Fruit fly (Drosophila melanogaster) whole organism, embryonic: ENCODE results near the gene CG34427.

ENCODE experiments used
- B-H2 ChIP-seq: fragments of 200-800 bp; sonication (Bioruptor generic); optimal IDR thresholded peaks from 2 replicates; lab custom pipeline; 2018; ENCODE audit warnings: missing biosample characterization, mild to moderate bottlenecking, missing genetic modification characterization
- BEAF-32 ChIP-seq: fragments of 200-800 bp; sonication (Bioruptor generic); optimal IDR thresholded peaks from 3 replicates; lab custom pipeline; 2017; ENCODE audit warnings: missing biosample characterization, missing genetic modification characterization, mild to moderate bottlenecking, moderate library complexity, missing genetic modification reagents
- Blimp-1 ChIP-seq: fragments of 200-800 bp; sonication (Bioruptor generic); optimal IDR thresholded peaks from 3 replicates; lab custom pipeline; 2018; ENCODE audit warnings: missing biosample characterization, missing genetic modification characterization, mild to moderate bottlenecking, moderate library complexity, missing genetic modification reagents
- CG10321 ChIP-seq: fragments of 200-800 bp; sonication (Bioruptor generic); IDR thresholded peaks from 2 replicates; pipeline ENCODE4 v1.3.6; 2022; ENCODE audit warnings: missing biosample characterization, missing genetic modification characterization
- CG10462 ChIP-seq: fragments of 200-800 bp; sonication (Bioruptor generic); optimal IDR thresholded peaks from 2 replicates; lab custom pipeline; 2016; ENCODE audit warnings: missing biosample characterization, missing genetic modification characterization
- CG11247 ChIP-seq: fragments of 200-800 bp; sonication (Bioruptor generic); IDR thresholded peaks from 2 replicates; pipeline ENCODE4 v1.3.6; 2022; ENCODE audit warnings: missing biosample characterization, missing genetic modification characterization
- CG13287 ChIP-seq: fragments of 200-800 bp; sonication (Bioruptor generic); IDR thresholded peaks from 2 replicates; pipeline ENCODE4 v1.3.6; 2022; ENCODE audit warnings: missing biosample characterization, missing genetic modification characterization; ENCODE audit not compliant: partially characterized antibody
- CG13624 ChIP-seq: fragments of 200-800 bp; sonication (Bioruptor generic); optimal IDR thresholded peaks from 2 replicates; lab custom pipeline; 2016; ENCODE audit warnings: missing biosample characterization, missing genetic modification characterization
- CG13894 ChIP-seq: fragments of 200-800 bp; sonication (Bioruptor generic); optimal IDR thresholded peaks from 3 replicates; lab custom pipeline; 2018; ENCODE audit warnings: missing biosample characterization, mild to moderate bottlenecking, missing genetic modification characterization, moderate library complexity
- CG15011 ChIP-seq: fragments of 200-800 bp; sonication (Bioruptor generic); optimal IDR thresholded peaks from 3 replicates; lab custom pipeline; 2018; ENCODE audit warnings: missing biosample characterization, mild to moderate bottlenecking, missing genetic modification characterization
- CG15696 ChIP-seq: fragments of 200-800 bp; sonication (Bioruptor generic); optimal IDR thresholded peaks from 2 replicates; lab custom pipeline; 2019; ENCODE audit warnings: missing biosample characterization, mild to moderate bottlenecking, missing genetic modification characterization, moderate library complexity
- CG2712 ChIP-seq: fragments of 200-800 bp; optimal IDR thresholded peaks from 3 replicates; lab custom pipeline; 2019; ENCODE audit warnings: missing biosample characterization, mild to moderate bottlenecking, missing genetic modification characterization, moderate library complexity
- CG30020 ChIP-seq: fragments of 200-800 bp; optimal IDR thresholded peaks from 2 replicates; lab custom pipeline; 2019; ENCODE audit warnings: missing biosample characterization, mild to moderate bottlenecking, missing genetic modification characterization, moderate library complexity
- CG3995 ChIP-seq: fragments of 200-800 bp; sonication (Bioruptor generic); optimal IDR thresholded peaks from 3 replicates; lab custom pipeline; 2016; ENCODE audit warnings: missing biosample characterization, missing genetic modification characterization
- CG4730 ChIP-seq: fragments of 200-800 bp; sonication (Bioruptor generic); IDR thresholded peaks from 2 replicates; pipeline ENCODE4 v1.3.6; 2022; ENCODE audit warnings: missing biosample characterization, missing genetic modification characterization
- CG6254 ChIP-seq: fragments of 200-800 bp; sonication (Bioruptor generic); optimal IDR thresholded peaks from 3 replicates; lab custom pipeline; 2017; ENCODE audit warnings: mild to moderate bottlenecking, missing biosample characterization, missing genetic modification reagents, missing genetic modification characterization
- CG6654 ChIP-seq: fragments of 200-800 bp; sonication (Bioruptor generic); optimal IDR thresholded peaks from 2 replicates; lab custom pipeline; 2017; ENCODE audit warnings: missing biosample characterization, mild to moderate bottlenecking, missing genetic modification characterization
- CG6813 ChIP-seq: fragments of 200-800 bp; sonication (Bioruptor generic); optimal IDR thresholded peaks from 2 replicates; lab custom pipeline; 2017; ENCODE audit warnings: missing biosample characterization, missing genetic modification characterization, mild to moderate bottlenecking, moderate library complexity, missing genetic modification reagents
- CG8290 ChIP-seq, 3 experiments: fragments of 200-800 bp; sonication (Bioruptor generic); optimal IDR thresholded peaks; 2 replicates each; lab custom pipeline; 2016 to 2019; ENCODE audit warnings: missing biosample characterization in 3 of 3, missing genetic modification characterization in 3 of 3, mild to moderate bottlenecking in 2 of 3, moderate library complexity in 1 of 3
- CG9609 ChIP-seq: fragments of 200-800 bp; sonication (Bioruptor generic); optimal IDR thresholded peaks from 3 replicates; lab custom pipeline; 2016; ENCODE audit warnings: missing biosample characterization, missing genetic modification characterization
- CTCF ChIP-seq: fragments of 200-800 bp; sonication (Bioruptor generic); optimal IDR thresholded peaks from 2 replicates; lab custom pipeline; 2017; ENCODE audit warnings: missing biosample characterization, mild to moderate bottlenecking, missing genetic modification characterization, moderate library complexity
- Dad ChIP-seq: fragments of 200-800 bp; sonication (Bioruptor generic); optimal IDR thresholded peaks from 3 replicates; lab custom pipeline; 2016; ENCODE audit warnings: missing biosample characterization, missing genetic modification characterization
- Fer1 ChIP-seq: fragments of 200-800 bp; sonication (Bioruptor generic); optimal IDR thresholded peaks from 2 replicates; lab custom pipeline; 2017; ENCODE audit warnings: missing biosample characterization, mild to moderate bottlenecking, missing genetic modification characterization
- Fer2 ChIP-seq: fragments of 200-800 bp; sonication (Bioruptor generic); optimal IDR thresholded peaks from 2 replicates; lab custom pipeline; 2018; ENCODE audit warnings: missing biosample characterization, mild to moderate bottlenecking, missing genetic modification characterization, moderate library complexity
- Fer3 ChIP-seq: fragments of 200-800 bp; sonication (Bioruptor generic); optimal IDR thresholded peaks from 2 replicates; lab custom pipeline; 2018; ENCODE audit warnings: missing biosample characterization, mild to moderate bottlenecking, missing genetic modification characterization, moderate library complexity
- Hey ChIP-seq: fragments of 200-800 bp; sonication (Bioruptor generic); optimal IDR thresholded peaks from 3 replicates; lab custom pipeline; 2018; ENCODE audit warnings: missing biosample characterization, mild to moderate bottlenecking, missing genetic modification characterization
- HmgZ ChIP-seq: fragments of 200-800 bp; sonication (Bioruptor generic); optimal IDR thresholded peaks from 2 replicates; lab custom pipeline; 2018; ENCODE audit warnings: missing biosample characterization, mild to moderate bottlenecking, missing genetic modification characterization
- Kr ChIP-seq: fragments of 200-800 bp; sonication (Bioruptor generic); optimal IDR thresholded peaks from 2 replicates; lab custom pipeline; 2017; ENCODE audit warnings: missing biosample characterization, mild to moderate bottlenecking, missing genetic modification characterization
- MESR4 ChIP-seq: fragments of 200-800 bp; sonication (Bioruptor generic); optimal IDR thresholded peaks from 2 replicates; lab custom pipeline; 2018; ENCODE audit warnings: missing biosample characterization, mild to moderate bottlenecking, missing genetic modification characterization, moderate library complexity
- Mrtf ChIP-seq: fragments of 200-800 bp; sonication (Bioruptor generic); IDR thresholded peaks from 3 replicates; pipeline ENCODE4 v1.3.6; 2022; ENCODE audit warnings: missing biosample characterization, missing genetic modification characterization
- NfI ChIP-seq: fragments of 200-800 bp; sonication (Bioruptor generic); optimal IDR thresholded peaks from 3 replicates; lab custom pipeline; 2018; ENCODE audit warnings: missing biosample characterization, mild to moderate bottlenecking, missing genetic modification characterization, moderate library complexity
- Ssrp ChIP-seq: fragments of 200-800 bp; sonication (Bioruptor generic); optimal IDR thresholded peaks from 2 replicates; lab custom pipeline; 2018; ENCODE audit warnings: missing biosample characterization, mild to moderate bottlenecking, missing genetic modification characterization, moderate library complexity
- Tbp ChIP-seq: fragments of >200 bp; optimal IDR thresholded peaks from 2 replicates; lab custom pipeline; 2018; ENCODE audit warnings: missing biosample characterization, missing genetic modification characterization
- ab ChIP-seq: fragments of 200-800 bp; sonication (Bioruptor generic); optimal IDR thresholded peaks from 2 replicates; lab custom pipeline; 2016; ENCODE audit warnings: missing biosample characterization, missing genetic modification characterization
- cg ChIP-seq: fragments of 200-800 bp; sonication (Bioruptor generic); optimal IDR thresholded peaks from 3 replicates; lab custom pipeline; 2019; ENCODE audit warnings: missing biosample characterization, mild to moderate bottlenecking, missing genetic modification characterization, moderate library complexity
- dimm ChIP-seq: fragments of 200-800 bp; sonication (Bioruptor generic); IDR thresholded peaks from 2 replicates; pipeline ENCODE4 v1.3.6; 2022; ENCODE audit warnings: missing biosample characterization, missing genetic modification characterization
- dpn ChIP-seq, 2 experiments: fragments of 200-800 bp; sonication (Bioruptor generic); optimal IDR thresholded peaks; 3 replicates each; lab custom pipeline; 2016; ENCODE audit warnings: missing biosample characterization in 2 of 2, missing genetic modification characterization in 2 of 2
- fru ChIP-seq: fragments of >200 bp; optimal IDR thresholded peaks from 2 replicates; lab custom pipeline; 2017
- gro ChIP-seq: fragments of 200-800 bp; sonication (Bioruptor generic); optimal IDR thresholded peaks from 2 replicates; lab custom pipeline; 2016; ENCODE audit warnings: missing biosample characterization, missing genetic modification characterization
- lbe ChIP-seq: fragments of 200-800 bp; sonication (Bioruptor generic); optimal IDR thresholded peaks from 2 replicates; lab custom pipeline; 2016; ENCODE audit warnings: missing biosample characterization, mild to moderate bottlenecking, missing genetic modification characterization
- nerfin-2 ChIP-seq: fragments of 200-800 bp; sonication (Bioruptor generic); IDR thresholded peaks from 2 replicates; pipeline ENCODE4 v1.3.6; 2022; ENCODE audit warnings: missing biosample characterization, missing genetic modification characterization; ENCODE audit not compliant: partially characterized antibody
- psq ChIP-seq: fragments of 200-800 bp; sonication (Bioruptor generic); optimal IDR thresholded peaks from 2 replicates; lab custom pipeline; 2017; ENCODE audit warnings: missing biosample characterization, missing genetic modification characterization
- sd ChIP-seq: fragments of 200-800 bp; sonication (Bioruptor generic); optimal IDR thresholded peaks from 3 replicates; lab custom pipeline; 2018; ENCODE audit warnings: missing biosample characterization, mild to moderate bottlenecking, missing genetic modification characterization, moderate library complexity
- so ChIP-seq: fragments of 200-800 bp; sonication (Bioruptor generic); IDR thresholded peaks from 3 replicates; pipeline ENCODE4 v1.3.6; 2022; ENCODE audit warnings: missing biosample characterization, missing genetic modification characterization
- sqz ChIP-seq: fragments of 200-800 bp; sonication (Bioruptor generic); optimal IDR thresholded peaks from 3 replicates; lab custom pipeline; 2018; ENCODE audit warnings: missing biosample characterization, mild to moderate bottlenecking, missing genetic modification characterization
- tx ChIP-seq: fragments of 200-800 bp; sonication (Bioruptor generic); optimal IDR thresholded peaks from 2 replicates; lab custom pipeline; 2016; ENCODE audit warnings: missing biosample characterization, missing genetic modification characterization
- usp ChIP-seq: fragments of >200 bp; optimal IDR thresholded peaks from 2 replicates; lab custom pipeline; 2017; ENCODE audit warnings: missing biosample characterization, missing genetic modification characterization
- vfl ChIP-seq: fragments of 200-800 bp; sonication (Bioruptor generic); optimal IDR thresholded peaks from 2 replicates; lab custom pipeline; 2016; ENCODE audit warnings: missing biosample characterization, missing genetic modification characterization
- vnd ChIP-seq: fragments of 200-800 bp; sonication (Bioruptor generic); IDR thresholded peaks from 3 replicates; pipeline ENCODE4 v1.3.6; 2022; ENCODE audit warnings: missing biosample characterization, missing genetic modification characterization; ENCODE audit not compliant: partially characterized antibody
- wdn ChIP-seq: fragments of 200-800 bp; sonication (Bioruptor generic); IDR thresholded peaks from 2 replicates; pipeline ENCODE4 v1.3.6; 2022; ENCODE audit warnings: missing biosample characterization, missing genetic modification characterization

Gene CG34427

dm6 chr3L:8839563-8840425 is 35.2 kb downstream of the CG34427 start (continued):
- TF ChIP-seq psq (no peak), Fer2 (tag; lab: Kevin White, UChicago) (no peak), sqz (peak; percentile 55), gro (no peak), CG6254 (GFP tag; lab: Kevin White, UChicago) (no peak), BEAF-32 (GFP tag; lab: Kevin White, UChicago) (no peak), cg (GFP tag; lab: Kevin White, UChicago) (peak; percentile 57), Tbp (no peak), sd (tag; lab: Kevin White, UChicago) (no peak), vfl (GFP tag; lab: Kevin White, UChicago) (no peak), CG13894 (tag; lab: Kevin White, UChicago) (no peak), CG4730 (GFP tag; lab: Robert Waterston, UW) (no peak), fru (no peak), CG8290 (GFP tag; optimal IDR thresholded peaks at IDR 0.05; lab: Kevin White, UChicago) (no peak), CG8290 (tag; optimal IDR thresholded peaks at IDR 0.05; lab: Kevin White, UChicago) (no peak), CG10321 (GFP tag; lab: Robert Waterston, UW) (no peak), B-H2 (GFP tag; lab: Kevin White, UChicago) (no peak), CG15696 (tag; lab: Kevin White, UChicago) (peak; percentile 61), Ssrp (tag; lab: Kevin White, UChicago) (no peak), vnd (GFP tag; lab: Robert Waterston, UW) (no peak), CG15011 (GFP tag; lab: Kevin White, UChicago) (no peak), CG11247 (GFP tag; lab: Robert Waterston, UW) (no peak), CG13624 (no peak), so (GFP tag; lab: Robert Waterston, UW) (no peak), CG3995 (no peak), MESR4 (GFP tag; lab: Kevin White, UChicago) (no peak), CG9609 (GFP tag; lab: Kevin White, UChicago) (no peak), Fer3 (no peak), wdn (GFP tag; lab: Robert Waterston, UW) (no peak), usp (GFP tag; lab: Kevin White, UChicago) (no peak), dpn (GFP tag; optimal IDR thresholded peaks at IDR 0.05; lab: Kevin White, UChicago) (no peak), dimm (no peak), Mrtf (GFP tag; lab: Robert Waterston, UW) (no peak), CG30020 (no peak), tx (GFP tag; lab: Kevin White, UChicago) (no peak), NfI (GFP tag; lab: Kevin White, UChicago) (no peak), CG2712 (tag; lab: Kevin White, UChicago) (peak; percentile 70), nerfin-2 (no peak), Fer1 (GFP tag; lab: Kevin White, UChicago) (no peak), HmgZ (tag; lab: Kevin White, UChicago) (no peak), CG6813 (no peak), Kr (GFP tag; lab: Kevin White, UChicago) (no peak), CG6654 (GFP tag; lab: Kevin White, UChicago) (no peak), Dad (no peak), CG13287 (GFP tag; lab: Robert Waterston, UW) (no peak), CTCF (GFP tag; lab: Kevin White, UChicago) (no peak), CG10462 (GFP tag; lab: Kevin White, UChicago) (no peak), Blimp-1 (GFP tag; lab: Kevin White, UChicago) (peak; percentile 11), ab (GFP tag; lab: Kevin White, UChicago) (no peak), lbe (GFP tag; lab: Kevin White, UChicago) (peak; percentile 57), Hey (no peak)
